Worm (Caenorhabditis elegans) whole organism, mixed stage, embryonic: ENCODE data around the gene pqn-39.

Source experiments
- blmp-1 ChIP-seq: fragments of 150-350 bp; optimal IDR thresholded peaks from 2 replicates; lab custom pipeline; 2014; ENCODE audit warnings: missing biosample characterization, missing genetic modification characterization
- ham-2 ChIP-seq: fragments of 200-800 bp; sonication (Bioruptor generic); optimal IDR thresholded peaks from 2 replicates; lab custom pipeline; 2018; ENCODE audit warnings: mild to moderate bottlenecking, missing genetic modification characterization, missing compliant biosample characterization
- nhr-237 ChIP-seq: fragments of 150-350 bp; optimal IDR thresholded peaks from 2 replicates; lab custom pipeline; 2014; ENCODE audit warnings: missing biosample characterization, missing genetic modification characterization
- nhr-76 ChIP-seq: sonication (generic microtip); optimal IDR thresholded peaks from 2 replicates; lab custom pipeline; 2017; ENCODE audit warnings: missing biosample characterization, missing genetic modification characterization
- sem-2 ChIP-seq: fragments of 200-800 bp; sonication (Bioruptor generic); optimal IDR thresholded peaks from 2 replicates; lab custom pipeline; 2018; ENCODE audit warnings: mild to moderate bottlenecking, missing genetic modification characterization, missing compliant biosample characterization

ce11 chrX:14008130-14008529 lies 39.7 kb upstream of the pqn-39 start:
- TF ChIP-seq sem-2 (GFP tag; lab: Kevin White, UChicago) (no peak), ham-2 (GFP tag; lab: Kevin White, UChicago) (no peak), blmp-1 (tag; lab: Kevin White, UChicago) (no peak), nhr-76 (tag; lab: Kevin White, UChicago) (no peak), nhr-237 (tag; lab: Kevin White, UChicago) (no peak)
